Fruit fly (Drosophila melanogaster): ENCODE data around the gene GCC185.

GCC185 gene

DNA sequence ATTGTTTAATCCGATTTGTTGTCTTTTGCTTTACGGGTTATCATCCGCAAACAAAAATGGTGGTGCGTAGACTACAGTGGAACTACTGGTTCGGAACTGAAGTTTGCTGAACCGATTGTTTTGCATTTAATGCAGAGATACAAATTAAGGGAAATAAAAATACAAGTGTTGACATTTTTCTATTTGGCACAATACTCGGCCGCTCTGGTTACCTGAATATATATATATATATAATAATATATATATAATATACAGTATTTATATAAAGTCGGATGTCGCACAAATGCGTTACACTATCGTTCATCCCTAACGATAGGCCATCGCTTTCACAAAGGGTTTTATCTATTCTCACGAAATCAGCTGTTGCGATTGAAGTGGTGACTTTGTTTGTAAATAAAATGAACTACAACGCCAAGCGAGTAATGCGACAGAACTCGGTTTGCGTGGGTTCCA, 6.3 kb downstream of the GCC185 start, which contains the start of the genes DCAF12 and Spt3 (continued):
- TF ChIP-seq CG4318 (GFP tag; optimal IDR thresholded peaks at IDR 0.05), result no peak
- TF ChIP-seq CG8632 (GFP tag; optimal IDR thresholded peaks at IDR 0.05), result no peak
- TF ChIP-seq Gug (GFP tag; IDR thresholded peaks at IDR 0.05), result 0 out of 2 replicates have a peak, but pooled peaks have one; percentile 23
- TF ChIP-seq CG1621 (tag; optimal IDR thresholded peaks at IDR 0.05), result peak; percentile 94
- TF ChIP-seq topi (GFP tag; optimal IDR thresholded peaks at IDR 0.05), result no peak
- TF ChIP-seq CG11902 (GFP tag; optimal IDR thresholded peaks at IDR 0.05), result no peak
- TF ChIP-seq CG6854 (GFP tag; optimal IDR thresholded peaks at IDR 0.05), result no peak
- TF ChIP-seq eg (GFP tag; IDR thresholded peaks at IDR 0.05), result no peak
- no peak for TF ChIP-seq Blimp-1 (GFP tag; optimal IDR thresholded peaks at IDR 0.05)
- no peak for TF ChIP-seq CG10669 (GFP tag; optimal IDR thresholded peaks at IDR 0.05)
- no peak for TF ChIP-seq Lpt (GFP tag; optimal IDR thresholded peaks at IDR 0.05)
- peak; percentile 18 for TF ChIP-seq CG8319 (GFP tag; optimal IDR thresholded peaks at IDR 0.05)
- no peak for TF ChIP-seq CG8119 (GFP tag; IDR thresholded peaks at IDR 0.05)
- peak; percentile 30 for TF ChIP-seq lz (GFP tag; optimal IDR thresholded peaks at IDR 0.05)

DNA sequence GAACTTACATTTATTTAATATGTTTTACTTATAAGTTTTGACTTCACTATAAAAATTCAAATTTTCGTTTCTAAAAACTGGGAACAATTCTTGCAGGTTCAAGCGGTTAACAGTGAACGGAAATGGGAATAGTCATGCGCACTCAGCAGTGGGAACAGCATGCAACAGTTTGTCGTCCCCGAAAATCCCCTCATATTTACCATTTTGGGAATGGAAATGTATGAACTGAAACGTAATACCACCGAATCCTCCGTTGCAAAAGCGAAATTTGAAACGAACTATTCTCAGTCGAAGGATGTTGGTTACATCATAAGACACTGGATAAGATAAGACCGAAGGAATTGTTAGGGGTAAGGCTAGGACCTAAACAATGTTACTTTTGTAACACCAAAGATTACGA, 10.4 kb downstream of the GCC185 start:
- no peak for TF ChIP-seq spab (GFP tag; optimal IDR thresholded peaks at IDR 0.05)
- no peak for TF ChIP-seq Eip75B (GFP tag; optimal IDR thresholded peaks at IDR 0.05)
- no peak for TF ChIP-seq Eip93F (GFP tag; optimal IDR thresholded peaks at IDR 0.05)
- TF ChIP-seq lz (GFP tag; optimal IDR thresholded peaks at IDR 0.05), result no peak
- no peak for TF ChIP-seq Met (GFP tag; optimal IDR thresholded peaks at IDR 0.05)
- TF ChIP-seq CG6808 (GFP tag; optimal IDR thresholded peaks at IDR 0.05), result no peak
- TF ChIP-seq topi (GFP tag; optimal IDR thresholded peaks at IDR 0.05), result no peak
- no peak for TF ChIP-seq Gug (GFP tag; IDR thresholded peaks at IDR 0.05)
- TF ChIP-seq CG3032 (tag; optimal IDR thresholded peaks at IDR 0.05), result no peak
- no peak for TF ChIP-seq Ets96B (tag; optimal IDR thresholded peaks at IDR 0.05)
- TF ChIP-seq CG6163 (GFP tag; IDR thresholded peaks at IDR 0.05), result no peak

DNA sequence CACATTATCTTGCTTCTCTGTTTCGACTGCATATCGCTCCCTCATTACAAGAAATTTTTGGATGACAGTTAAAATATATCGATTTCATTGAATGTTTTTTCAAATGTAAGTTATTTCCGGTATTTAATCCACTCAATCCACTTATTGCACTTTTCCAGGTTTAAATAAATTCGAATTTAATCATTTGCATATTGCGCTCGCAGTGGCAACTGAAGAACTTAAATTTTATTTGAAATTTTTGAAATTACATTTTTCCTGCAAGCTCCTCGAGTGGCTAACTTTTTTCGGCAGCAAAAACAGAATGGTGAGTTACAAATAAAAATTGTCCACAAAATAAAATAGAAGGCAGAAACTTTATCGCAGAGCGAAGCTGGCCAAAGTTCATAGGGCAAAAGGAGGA, 21.1 kb downstream of the GCC185 start, which contains the start of the genes CG31358, CG42504 and CG42505:
TSS of gene CG31358 (minus strand) at position 101 of the 400 bp plus-strand sequence.
TSS of gene CG42504 (minus strand) at position 101 of the 400 bp plus-strand sequence.
TSS of gene CG42505 (minus strand) at position 101 of the 400 bp plus-strand sequence.
- TF ChIP-seq Eip75B (GFP tag; optimal IDR thresholded peaks at IDR 0.05), result no peak
- no peak for TF ChIP-seq OdsH (GFP tag; optimal IDR thresholded peaks at IDR 0.05)
- no peak for TF ChIP-seq CG11762 (GFP tag; optimal IDR thresholded peaks at IDR 0.05; ENCODE audit: insufficient read depth)
- TF ChIP-seq acj6 (GFP tag; optimal IDR thresholded peaks at IDR 0.05), result no peak
- no peak for TF ChIP-seq Hr38 (GFP tag; optimal IDR thresholded peaks at IDR 0.05)
- TF ChIP-seq CG6276 (GFP tag; optimal IDR thresholded peaks at IDR 0.05), result no peak
- no peak for TF ChIP-seq net (GFP tag; optimal IDR thresholded peaks at IDR 0.05)
- TF ChIP-seq CG10669 (GFP tag; optimal IDR thresholded peaks at IDR 0.05), result no peak
- no peak for TF ChIP-seq achi (GFP tag; optimal IDR thresholded peaks at IDR 0.05)
- no peak for TF ChIP-seq Met (GFP tag; optimal IDR thresholded peaks at IDR 0.05)
- TF ChIP-seq CG10631 (GFP tag; optimal IDR thresholded peaks at IDR 0.05), result no peak
- no peak for TF ChIP-seq eg (GFP tag; IDR thresholded peaks at IDR 0.05)
- TF ChIP-seq fd85E (GFP tag; optimal IDR thresholded peaks at IDR 0.05), result no peak
- TF ChIP-seq CG7368 (GFP tag; optimal IDR thresholded peaks at IDR 0.05), result no peak
- TF ChIP-seq CG6808 (GFP tag; optimal IDR thresholded peaks at IDR 0.05), result no peak
- no peak for TF ChIP-seq CG11902 (GFP tag; optimal IDR thresholded peaks at IDR 0.05)
- no peak for TF ChIP-seq Hr39 (GFP tag; optimal IDR thresholded peaks at IDR 0.05)
- no peak for TF ChIP-seq salr (GFP tag; optimal IDR thresholded peaks at IDR 0.05)
- TF ChIP-seq vri (GFP tag; optimal IDR thresholded peaks at IDR 0.05), result no peak

DNA sequence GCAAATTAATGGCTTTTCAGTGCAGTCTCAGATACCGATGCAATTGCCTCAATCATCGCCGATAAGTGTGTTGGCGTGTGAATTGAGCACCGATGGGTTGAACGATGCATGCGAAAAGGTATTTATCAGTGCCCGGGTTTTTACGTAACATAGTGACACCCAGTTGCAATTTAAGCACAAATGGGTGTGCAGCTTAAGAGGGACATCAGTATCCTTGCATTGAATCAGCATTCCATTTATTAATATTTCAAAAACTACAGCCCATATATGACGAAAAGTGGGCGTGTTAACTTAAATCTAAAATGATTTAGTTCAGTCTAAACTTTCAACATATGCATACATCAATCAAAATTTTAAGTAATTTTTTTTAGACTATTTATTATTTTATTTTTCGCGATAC, 22.3 kb downstream of the GCC185 start, which contains the start of gene ssp5:
TSS of gene ssp5 (plus strand) at position 301 of the 400 bp plus-strand sequence.
- TF ChIP-seq Ets96B (tag; optimal IDR thresholded peaks at IDR 0.05) (no peak), svp (GFP tag) (peak; percentile 46), CG1621 (tag; optimal IDR thresholded peaks at IDR 0.05) (no peak), spab (GFP tag; optimal IDR thresholded peaks at IDR 0.05) (no peak)

Data from whole organism, prepupa.